Fruit fly (Drosophila melanogaster): ENCODE results near the gene CG6094.

dm6 chr2L:10517085-10517484 lies 10.2 kb downstream of the CG6094 start, which contains the start of the genes Fatp1 and Lrr47:
- TF ChIP-seq pan (optimal IDR thresholded peaks at IDR 0.05) (no peak), Dll (optimal IDR thresholded peaks at IDR 0.05) (no peak)

Measured in whole organism.